Worm (Caenorhabditis elegans): Measurements from ENCODE around the gene bus-12.

Gene bus-12

ce11 chrIV:13300109-13300508 is 44.1 kb downstream of the bus-12 start, which contains the start of gene kdp-1 (continued):
- TF ChIP-seq ZK185.1 (tag; optimal IDR thresholded peaks at IDR 0.05; ENCODE audit: poor library complexity, severe bottlenecking) (no peak), attf-6 (GFP tag; IDR thresholded peaks at IDR 0.05) (0 out of 2 replicates have a peak, but pooled peaks have one; percentile 38), nhr-27 (tag; optimal IDR thresholded peaks at IDR 0.05) (no peak), attf-5 (GFP tag; optimal IDR thresholded peaks at IDR 0.05) (no peak), sea-2 (GFP tag; IDR thresholded peaks at IDR 0.05) (no peak), nhr-80 (tag; optimal IDR thresholded peaks at IDR 0.05) (no peak), C17E4.6 (GFP tag; IDR thresholded peaks at IDR 0.05) (no peak), tbp1 (GFP tag; optimal IDR thresholded peaks at IDR 0.05) (no peak), rcor-1 (GFP tag; IDR thresholded peaks at IDR 0.05) (no peak), rec-8 (tag; optimal IDR thresholded peaks at IDR 0.05) (peak in 1 of 2 experiments; percentile 42), snpc-3.4 (tag; optimal IDR thresholded peaks at IDR 0.05) (no peak), Y53G8AR.9 (GFP tag; conservative IDR thresholded peaks at IDR 0.05) (0 out of 2 replicates have a peak, but pooled peaks have one; percentile 26), madf-3 (GFP tag; IDR thresholded peaks at IDR 0.05) (0 out of 2 replicates have a peak, but pooled peaks have one; percentile 72), aptf-3 (GFP tag; IDR thresholded peaks at IDR 0.05) (0 out of 2 replicates have a peak, but pooled peaks have one; percentile 16), lag-1 (GFP tag; IDR thresholded peaks at IDR 0.05) (no peak), lsl-1 (GFP tag; optimal IDR thresholded peaks at IDR 0.05) (no peak), lin-54 (GFP tag; optimal IDR thresholded peaks at IDR 0.05) (no peak), chd-7 (tag; optimal IDR thresholded peaks at IDR 0.05) (no peak), hlh-12 (tag; optimal IDR thresholded peaks at IDR 0.05) (no peak), egl-44 (GFP tag; IDR thresholded peaks at IDR 0.05) (no peak), nhr-90 (tag; optimal IDR thresholded peaks at IDR 0.05) (no peak), xnd-1 (tag; optimal IDR thresholded peaks at IDR 0.05) (no peak), pbrm-1 (GFP tag; IDR thresholded peaks at IDR 0.05) (no peak), egrh-3 (GFP tag; IDR thresholded peaks at IDR 0.05) (no peak), gei-17 (GFP tag; optimal IDR thresholded peaks at IDR 0.05) (no peak), repo-1 (tag; optimal IDR thresholded peaks at IDR 0.05) (peak; percentile 62)

DNA sequence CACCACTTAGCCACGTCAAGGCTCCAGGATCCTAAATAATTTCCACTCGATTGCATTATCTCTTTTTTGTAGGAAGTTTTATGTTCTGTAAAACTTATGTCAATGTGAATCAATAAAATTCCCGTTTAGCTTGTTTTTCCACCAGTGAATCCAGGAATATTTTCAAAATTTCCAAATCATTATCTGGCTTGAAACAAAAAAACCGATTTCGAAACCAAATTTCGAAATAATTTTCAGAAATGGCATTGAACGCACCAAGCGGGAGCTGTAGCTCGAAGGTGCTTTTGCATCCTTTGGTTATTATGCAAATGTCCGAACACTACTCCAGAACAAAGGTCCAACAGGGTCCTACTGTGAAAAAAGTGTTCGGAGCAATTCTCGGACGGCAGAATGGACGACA is 44.6 kb downstream of the bus-12 start, which contains the start of gene csn-6:
Gene csn-6, plus strand, starts transcription at position 234 of the 400 bp plus-strand sequence.
- no peak for TF ChIP-seq cebp-1 (GFP tag; IDR thresholded peaks at IDR 0.05)
- TF ChIP-seq cebp-1 (tag; optimal IDR thresholded peaks at IDR 0.05), result peak; percentile 44
- TF ChIP-seq snpc-4 (GFP tag; optimal IDR thresholded peaks at IDR 0.05), result no peak
- peak in 1 of 4 experiments; percentile 1 for TF ChIP-seq snpc-4 (tag; optimal IDR thresholded peaks at IDR 0.05)
- peak; percentile 9 for TF ChIP-seq nhr-27 (tag; optimal IDR thresholded peaks at IDR 0.05)
- TF ChIP-seq pbrm-1 (GFP tag; IDR thresholded peaks at IDR 0.05), result no peak
- TF ChIP-seq tbp1 (GFP tag; optimal IDR thresholded peaks at IDR 0.05), result peak; percentile 13
- TF ChIP-seq attf-6 (GFP tag; IDR thresholded peaks at IDR 0.05), result peak; percentile 29; the same call in 1 of the 2 replicates
- TF ChIP-seq aptf-3 (GFP tag; IDR thresholded peaks at IDR 0.05), result no peak
- 0 out of 2 replicates have a peak, but pooled peaks have one; percentile 32 for TF ChIP-seq cebp-2 (GFP tag; IDR thresholded peaks at IDR 0.05)

ce11 chrIV:13303442-13303841 is 47.5 kb downstream of the bus-12 start, which contains the start of gene Y67H2A.7:
TSS of gene Y67H2A.7 (plus strand) at chrIV:13303742.
- TF ChIP-seq snpc-3.4 (tag; optimal IDR thresholded peaks at IDR 0.05) (no peak), rpc-1 (optimal IDR thresholded peaks at IDR 0.05) (no peak), rpc-1 (tag; optimal IDR thresholded peaks at IDR 0.05) (no peak), repo-1 (tag; optimal IDR thresholded peaks at IDR 0.05) (no peak), Y95B8A.8 (GFP tag; IDR thresholded peaks at IDR 0.05) (no peak), mcd-1 (GFP tag; IDR thresholded peaks at IDR 0.05) (no peak), ztf-22 (GFP tag; optimal IDR thresholded peaks at IDR 0.05) (no peak), madf-6 (GFP tag; IDR thresholded peaks at IDR 0.05) (no peak), dox-1 (GFP tag; IDR thresholded peaks at IDR 0.05) (no peak), aptf-2 (GFP tag; conservative IDR thresholded peaks at IDR 0.05) (no peak), lir-1 (GFP tag; conservative IDR thresholded peaks at IDR 0.05) (no peak), ceh-27 (GFP tag; optimal IDR thresholded peaks at IDR 0.05) (no peak), F57C9.4 (tag; optimal IDR thresholded peaks at IDR 0.05) (no peak), tbp1 (GFP tag; optimal IDR thresholded peaks at IDR 0.05) (no peak), akir-1 (GFP tag; optimal IDR thresholded peaks at IDR 0.05) (no peak), lag-1 (GFP tag; IDR thresholded peaks at IDR 0.05) (no peak)

Data from whole organism, young adult.